Fruit fly (Drosophila melanogaster) whole organism, adult: ENCODE results near the gene Srp54.

ENCODE experiments used
- CG1620 ChIP-seq: fragments of 200-800 bp; sonication (Bioruptor generic); optimal IDR thresholded peaks from 2 replicates; lab custom pipeline; 2016; ENCODE audit warnings: missing biosample characterization, missing genetic modification characterization
- CG5204 ChIP-seq: fragments of 200-800 bp; sonication (Bioruptor generic); optimal IDR thresholded peaks from 2 replicates; lab custom pipeline; 2016; ENCODE audit warnings: missing biosample characterization, missing genetic modification characterization
- CG7045 ChIP-seq: fragments of 200-800 bp; sonication (Bioruptor generic); optimal IDR thresholded peaks from 2 replicates; lab custom pipeline; 2017; ENCODE audit warnings: missing biosample characterization, mild to moderate bottlenecking, missing genetic modification characterization
- Clk ChIP-seq: fragments of 200-800 bp; sonication (Bioruptor generic); optimal IDR thresholded peaks from 2 replicates; lab custom pipeline; 2017; ENCODE audit warnings: missing biosample characterization, missing genetic modification characterization
- Crg-1 ChIP-seq: fragments of 200-800 bp; sonication (Bioruptor generic); optimal IDR thresholded peaks from 2 replicates; lab custom pipeline; 2016; ENCODE audit warnings: missing biosample characterization, missing genetic modification characterization
- Hr96 ChIP-seq: fragments of 200-800 bp; sonication (Bioruptor generic); optimal IDR thresholded peaks from 2 replicates; lab custom pipeline; 2016; ENCODE audit warnings: missing biosample characterization, missing genetic modification characterization
- bab1 ChIP-seq: fragments of 200-800 bp; sonication (Bioruptor generic); optimal IDR thresholded peaks from 3 replicates; lab custom pipeline; 2019; ENCODE audit warnings: missing biosample characterization, mild to moderate bottlenecking, missing genetic modification characterization, moderate library complexity
- cic ChIP-seq: fragments of 200-800 bp; sonication (Bioruptor generic); optimal IDR thresholded peaks from 2 replicates; lab custom pipeline; 2017; ENCODE audit warnings: missing biosample characterization, mild to moderate bottlenecking, missing genetic modification characterization, moderate library complexity
- ovo ChIP-seq: fragments of 200-800 bp; sonication (Bioruptor generic); optimal IDR thresholded peaks from 2 replicates; lab custom pipeline; 2016; ENCODE audit warnings: missing biosample characterization, missing genetic modification characterization
- pad ChIP-seq: fragments of 200-800 bp; sonication (Bioruptor generic); optimal IDR thresholded peaks from 3 replicates; lab custom pipeline; 2017; ENCODE audit warnings: missing biosample characterization, missing genetic modification characterization, mild to moderate bottlenecking, moderate library complexity, missing genetic modification reagents

DNA sequence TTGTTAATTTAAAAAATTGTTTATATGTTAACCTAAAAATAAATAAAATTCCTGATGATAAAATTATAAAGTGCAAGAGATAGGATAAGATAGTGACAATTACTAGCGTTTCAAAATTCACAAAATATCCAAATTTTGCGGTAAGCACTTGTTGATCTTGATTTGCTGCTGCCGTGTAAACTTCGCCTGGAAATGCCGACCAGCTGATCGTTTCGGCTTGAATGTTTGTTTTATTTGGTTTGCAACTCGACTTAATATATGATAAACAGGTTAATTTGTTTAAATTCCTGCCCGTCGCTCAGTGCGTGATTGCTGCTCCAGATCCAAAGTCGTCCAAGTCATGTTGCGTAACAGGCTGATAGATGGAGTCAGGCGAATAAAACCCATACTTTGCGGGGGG, 8.7 kb downstream of the Srp54 start, which contains the start of gene CG4592:
- TF ChIP-seq Crg-1 (no peak), cic (GFP tag; lab: Kevin White, UChicago) (peak; percentile 24), pad (GFP tag; lab: Kevin White, UChicago) (peak; percentile 25), Clk (GFP tag; lab: Kevin White, UChicago) (no peak), CG5204 (GFP tag; lab: Kevin White, UChicago) (peak; percentile 40), Hr96 (GFP tag; lab: Kevin White, UChicago) (peak; percentile 69), CG1620 (peak; percentile 12), bab1 (GFP tag; lab: Kevin White, UChicago) (peak; percentile 85), CG7045 (GFP tag; lab: Kevin White, UChicago) (peak; percentile 72), ovo (no peak)
